Worm (Caenorhabditis elegans): Measurements from ENCODE around the gene srd-65.

The srd-65 gene

ce11 chrIII:2197706-2198105 lies 26.1 kb downstream of the srd-65 start, which contains the start of gene C39B5.6:
Gene C39B5.6, plus strand, starts transcription at chrIII:2198006.
- TF ChIP-seq ceh-43 (GFP tag; optimal IDR thresholded peaks at IDR 0.05) (no peak), unc-62 (GFP tag; optimal IDR thresholded peaks at IDR 0.05) (no peak), flh-1 (GFP tag; optimal IDR thresholded peaks at IDR 0.05) (no peak), sem-2 (GFP tag; optimal IDR thresholded peaks at IDR 0.05) (no peak), zip-8 (tag; optimal IDR thresholded peaks at IDR 0.05) (no peak), cnd-1 (tag; optimal IDR thresholded peaks at IDR 0.05) (no peak), pha-4 (tag; optimal IDR thresholded peaks at IDR 0.05) (no peak), nhr-76 (tag; optimal IDR thresholded peaks at IDR 0.05) (no peak)
